ENCODE assay signal across 3 fruit fly cellular contexts in the genomic region with DNA sequence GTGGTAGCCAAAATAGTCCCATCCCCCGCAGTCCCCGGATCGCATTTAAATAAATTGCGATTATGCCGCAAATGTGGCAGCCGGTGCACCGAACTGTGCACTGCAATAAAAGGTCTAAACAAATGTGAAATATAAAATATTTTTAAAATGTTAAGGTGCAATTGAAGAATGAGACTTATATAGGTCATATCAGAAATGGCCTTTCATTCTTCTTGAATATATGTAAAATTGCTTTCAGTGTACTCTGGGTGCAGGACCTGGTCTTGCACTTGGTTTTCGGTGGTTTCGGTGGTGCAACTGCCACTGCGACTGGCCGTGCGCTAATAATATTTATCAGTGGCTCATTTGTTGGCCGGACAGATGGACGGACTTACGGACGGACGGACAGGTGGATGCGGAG.
A peak's percentile ranks its signal among the peaks of the same experiment; 100 is the strongest.
TF ChIP-seq lines count a peak whose summit lies in the region.

No protein-coding gene starts in this region.

- TF ChIP-seq CTCF in whole organism, embryonic (GFP tag; optimal IDR thresholded peaks at IDR 0.05; lab: Kevin White, UChicago), result no peak

TF ChIP-seq in whole organism, embryonic, 481 proteins besides CTCF, POLR2A, EP300 and RAD21 (continues in another document):
- TF ChIP-seq zfh2 (GFP tag; optimal IDR thresholded peaks at IDR 0.05; lab: Kevin White, UChicago) (no peak), CG18476 (GFP tag; optimal IDR thresholded peaks at IDR 0.05; lab: Kevin White, UChicago) (no peak), CG17568 (GFP tag; optimal IDR thresholded peaks at IDR 0.05; lab: Kevin White, UChicago) (no peak), CG9876 (GFP tag; optimal IDR thresholded peaks at IDR 0.05; lab: Kevin White, UChicago) (no peak), bigmax (GFP tag; optimal IDR thresholded peaks at IDR 0.05; lab: Kevin White, UChicago) (no peak), fru (optimal IDR thresholded peaks at IDR 0.05; lab: Kevin White, UChicago) (no peak), CG1647 (GFP tag; optimal IDR thresholded peaks at IDR 0.05; lab: Kevin White, UChicago) (no peak), luna (GFP tag; optimal IDR thresholded peaks at IDR 0.05; lab: Kevin White, UChicago) (no peak), Eip74EF (GFP tag; optimal IDR thresholded peaks at IDR 0.05; lab: Kevin White, UChicago) (no peak), ranshi (GFP tag; IDR thresholded peaks at IDR 0.05; lab: Robert Waterston, UW) (peak; percentile 7; the same call in 1 of the 2 replicates), zf30C (GFP tag; optimal IDR thresholded peaks at IDR 0.05; lab: Kevin White, UChicago) (no peak), emc (GFP tag; optimal IDR thresholded peaks at IDR 0.05; lab: Kevin White, UChicago) (no peak), repo (GFP tag; optimal IDR thresholded peaks at IDR 0.05; lab: Kevin White, UChicago) (no peak), CG5953 (GFP tag; IDR thresholded peaks at IDR 0.05; lab: Robert Waterston, UW) (no peak), zfh1 (GFP tag; IDR thresholded peaks at IDR 0.05; lab: Robert Waterston, UW) (0 out of 3 replicates have a peak, but pooled peaks have one; percentile 37), CG17612 (GFP tag; IDR thresholded peaks at IDR 0.05; lab: Robert Waterston, UW) (no peak), D19B (GFP tag; optimal IDR thresholded peaks at IDR 0.05; lab: Kevin White, UChicago) (no peak), nmo (GFP tag; optimal IDR thresholded peaks at IDR 0.05; lab: Kevin White, UChicago) (no peak), tup (GFP tag; optimal IDR thresholded peaks at IDR 0.05; lab: Kevin White, UChicago) (no peak), CG3726 (GFP tag; IDR thresholded peaks at IDR 0.05; lab: Robert Waterston, UW) (0 out of 3 replicates have a peak, but pooled peaks have one; percentile 42), ara (GFP tag; IDR thresholded peaks at IDR 0.05; lab: Robert Waterston, UW) (0 out of 2 replicates have a peak, but pooled peaks have one; percentile 25), Drgx (GFP tag; IDR thresholded peaks at IDR 0.05; lab: Robert Waterston, UW) (peak; percentile 79), dmrt11E (tag; optimal IDR thresholded peaks at IDR 0.05; lab: Kevin White, UChicago) (no peak), Lpt (GFP tag; optimal IDR thresholded peaks at IDR 0.05; lab: Kevin White, UChicago) (no peak), her (GFP tag; optimal IDR thresholded peaks at IDR 0.05; lab: Kevin White, UChicago) (no peak), CG16863 (GFP tag; optimal IDR thresholded peaks at IDR 0.05; lab: Kevin White, UChicago) (no peak), CG1024 (GFP tag; IDR thresholded peaks at IDR 0.05; lab: Robert Waterston, UW) (no peak), CG31388 (GFP tag; optimal IDR thresholded peaks at IDR 0.05; lab: Kevin White, UChicago) (no peak), ssp (GFP tag; IDR thresholded peaks at IDR 0.05; lab: Robert Waterston, UW) (no peak)

TF ChIP-seq in whole organism, prepupa, 60 proteins besides CTCF, POLR2A, EP300 and RAD21:
- TF ChIP-seq eg (GFP tag; IDR thresholded peaks at IDR 0.05; lab: Robert Waterston, UW) (peak; percentile 82), CG6276 (GFP tag; optimal IDR thresholded peaks at IDR 0.05; lab: Kevin White, UChicago) (peak; percentile 32), CG8119 (GFP tag; IDR thresholded peaks at IDR 0.05; lab: Robert Waterston, UW) (peak; percentile 80), OdsH (GFP tag; optimal IDR thresholded peaks at IDR 0.05; lab: Kevin White, UChicago) (peak; percentile 12), salr (GFP tag; optimal IDR thresholded peaks at IDR 0.05; lab: Kevin White, UChicago) (no peak), svp (GFP tag; lab: Kevin White, UChicago) (peak; percentile 73), CG32006 (GFP tag; optimal IDR thresholded peaks at IDR 0.05; lab: Kevin White, UChicago) (peak; percentile 65), CG6163 (GFP tag; IDR thresholded peaks at IDR 0.05; lab: Robert Waterston, UW) (peak; percentile 70), Eip78C (GFP tag; lab: Kevin White, UChicago) (peak; percentile 72), Sox14 (GFP tag; optimal IDR thresholded peaks at IDR 0.05; lab: Kevin White, UChicago) (no peak), CG11294 (GFP tag; IDR thresholded peaks at IDR 0.05; lab: Robert Waterston, UW) (peak; percentile 42; the same call in 1 of the 2 replicates), Sox15 (GFP tag; optimal IDR thresholded peaks at IDR 0.05; lab: Kevin White, UChicago) (no peak), achi (GFP tag; optimal IDR thresholded peaks at IDR 0.05; lab: Kevin White, UChicago) (peak; percentile 24), lz (GFP tag; optimal IDR thresholded peaks at IDR 0.05; lab: Kevin White, UChicago) (no peak), CG15336 (GFP tag; IDR thresholded peaks at IDR 0.05; lab: Robert Waterston, UW) (peak; percentile 80), Hr4 (GFP tag; optimal IDR thresholded peaks at IDR 0.05; lab: Kevin White, UChicago) (peak; percentile 79), CG4318 (GFP tag; optimal IDR thresholded peaks at IDR 0.05; lab: Kevin White, UChicago) (peak; percentile 36), fd59A (GFP tag; optimal IDR thresholded peaks at IDR 0.05; lab: Kevin White, UChicago) (no peak), CG34406 (GFP tag; optimal IDR thresholded peaks at IDR 0.05; lab: Kevin White, UChicago) (no peak), Eip75B (GFP tag; optimal IDR thresholded peaks at IDR 0.05; lab: Kevin White, UChicago) (no peak), topi (GFP tag; optimal IDR thresholded peaks at IDR 0.05; lab: Kevin White, UChicago) (no peak), CG10669 (GFP tag; optimal IDR thresholded peaks at IDR 0.05; lab: Kevin White, UChicago) (peak; percentile 7), CG3919 (GFP tag; optimal IDR thresholded peaks at IDR 0.05; lab: Kevin White, UChicago) (peak; percentile 22), esn (GFP tag; optimal IDR thresholded peaks at IDR 0.05; lab: Kevin White, UChicago) (no peak), acj6 (GFP tag; optimal IDR thresholded peaks at IDR 0.05; lab: Kevin White, UChicago) (peak; percentile 8), CG8632 (GFP tag; optimal IDR thresholded peaks at IDR 0.05; lab: Kevin White, UChicago) (no peak), CG6808 (GFP tag; optimal IDR thresholded peaks at IDR 0.05; lab: Kevin White, UChicago) (peak; percentile 10), CG9139 (GFP tag; optimal IDR thresholded peaks at IDR 0.05; lab: Kevin White, UChicago) (no peak)
TF ChIP-seq in whole organism, prepupa: peak in this region for 17.

TF ChIP-seq in whole organism, pupa, 21 proteins besides CTCF, POLR2A, EP300 and RAD21:
- TF ChIP-seq Snoo (tag; optimal IDR thresholded peaks at IDR 0.05; lab: Kevin White, UChicago), result no peak
- peak; percentile 28 for TF ChIP-seq CG8159 (tag; optimal IDR thresholded peaks at IDR 0.05; lab: Kevin White, UChicago)
- TF ChIP-seq gl (tag; optimal IDR thresholded peaks at IDR 0.05; lab: Kevin White, UChicago), result no peak
- TF ChIP-seq Ets98B (GFP tag; IDR thresholded peaks at IDR 0.05; lab: Robert Waterston, UW), result peak; percentile 77
- peak; percentile 78 for TF ChIP-seq CG32121 (GFP tag; IDR thresholded peaks at IDR 0.05; lab: Robert Waterston, UW)
- peak; percentile 29 for TF ChIP-seq Pif1A (GFP tag; optimal IDR thresholded peaks at IDR 0.05; lab: Kevin White, UChicago)
- peak; percentile 73; the same call in 2 of the 3 replicates for TF ChIP-seq CG4496 (GFP tag; IDR thresholded peaks at IDR 0.05; lab: Robert Waterston, UW)
- TF ChIP-seq CG17806 (tag; optimal IDR thresholded peaks at IDR 0.05; lab: Kevin White, UChicago), result peak; percentile 26
- TF ChIP-seq rn (GFP tag; IDR thresholded peaks at IDR 0.05; lab: Robert Waterston, UW), result peak; percentile 28; the same call in 1 of the 2 replicates
- 0 out of 2 replicates have a peak, but pooled peaks have one; percentile 10 for TF ChIP-seq CG12605 (GFP tag; IDR thresholded peaks at IDR 0.05; lab: Robert Waterston, UW)
- peak; percentile 12 for TF ChIP-seq CG8301 (tag; optimal IDR thresholded peaks at IDR 0.05; lab: Kevin White, UChicago)
- peak; percentile 61 for TF ChIP-seq fd96Ca (GFP tag; IDR thresholded peaks at IDR 0.05; lab: Robert Waterston, UW)
- TF ChIP-seq EcR (GFP tag; optimal IDR thresholded peaks at IDR 0.05; lab: Kevin White, UChicago), result no peak
- no peak for TF ChIP-seq D1 (tag; optimal IDR thresholded peaks at IDR 0.05; lab: Kevin White, UChicago)
- TF ChIP-seq CG14655 (GFP tag; optimal IDR thresholded peaks at IDR 0.05; lab: Kevin White, UChicago), result peak; percentile 35
- peak; percentile 21 for TF ChIP-seq Pif1B (GFP tag; optimal IDR thresholded peaks at IDR 0.05; lab: Kevin White, UChicago)
- TF ChIP-seq CG34367 (tag; optimal IDR thresholded peaks at IDR 0.05; lab: Kevin White, UChicago), result no peak
